Fruit fly (Drosophila melanogaster) whole organism, embryonic: ENCODE measurements around the gene CG32679.
A peak's percentile ranks its signal among the peaks of the same experiment; 100 is the strongest.

Experiments used
- Adf1 ChIP-seq: fragments of 200-800 bp; sonication (Bioruptor generic); IDR thresholded peaks from 2 replicates; pipeline ENCODE4 v1.3.6; 2022; ENCODE audit warnings: missing biosample characterization, missing genetic modification characterization
- CG11504 ChIP-seq: fragments of 200-800 bp; sonication (Bioruptor generic); optimal IDR thresholded peaks from 3 replicates; lab custom pipeline; 2019; ENCODE audit warnings: missing biosample characterization, mild to moderate bottlenecking, missing genetic modification characterization, moderate library complexity
- CG11695 ChIP-seq: fragments of 200-800 bp; sonication (Bioruptor generic); IDR thresholded peaks from 3 replicates; pipeline ENCODE4 v1.3.6; 2022; ENCODE audit warnings: missing biosample characterization, missing genetic modification characterization
- CG12769 ChIP-seq: fragments of 200-800 bp; sonication (Bioruptor generic); optimal IDR thresholded peaks from 2 replicates; lab custom pipeline; 2019; ENCODE audit warnings: missing biosample characterization, mild to moderate bottlenecking, missing genetic modification characterization, moderate library complexity
- CG13287 ChIP-seq: fragments of 200-800 bp; sonication (Bioruptor generic); IDR thresholded peaks from 2 replicates; pipeline ENCODE4 v1.3.6; 2022; ENCODE audit warnings: missing biosample characterization, missing genetic modification characterization; ENCODE audit not compliant: partially characterized antibody
- CG13894 ChIP-seq: fragments of 200-800 bp; sonication (Bioruptor generic); optimal IDR thresholded peaks from 3 replicates; lab custom pipeline; 2018; ENCODE audit warnings: missing biosample characterization, mild to moderate bottlenecking, missing genetic modification characterization, moderate library complexity
- CG14014 ChIP-seq: fragments of 200-800 bp; sonication (Bioruptor generic); IDR thresholded peaks from 2 replicates; pipeline ENCODE4 v1.3.6; 2022; ENCODE audit warnings: missing biosample characterization, missing genetic modification characterization
- CG14860 ChIP-seq: fragments of 200-800 bp; sonication (Bioruptor generic); IDR thresholded peaks from 3 replicates; pipeline ENCODE4 v1.3.6; 2022; ENCODE audit warnings: missing biosample characterization, missing genetic modification characterization; ENCODE audit not compliant: partially characterized antibody
- CG17385 ChIP-seq: fragments of 200-800 bp; sonication (Bioruptor generic); optimal IDR thresholded peaks from 3 replicates; lab custom pipeline; 2018; ENCODE audit warnings: missing biosample characterization, mild to moderate bottlenecking, missing genetic modification characterization
- CG2120 ChIP-seq: fragments of 200-800 bp; sonication (Bioruptor generic); optimal IDR thresholded peaks from 3 replicates; lab custom pipeline; 2016; ENCODE audit warnings: missing biosample characterization, missing genetic modification characterization
- CG42726 ChIP-seq: fragments of 200-800 bp; sonication (Bioruptor generic); IDR thresholded peaks from 2 replicates; pipeline ENCODE4 v1.3.6; 2022; ENCODE audit warnings: missing biosample characterization, missing genetic modification characterization; ENCODE audit not compliant: partially characterized antibody
- CG4617 ChIP-seq: fragments of 200-800 bp; sonication (Bioruptor generic); optimal IDR thresholded peaks from 3 replicates; lab custom pipeline; 2016; ENCODE audit warnings: missing biosample characterization, missing genetic modification characterization, borderline replicate concordance
- CG5953 ChIP-seq: fragments of 200-800 bp; sonication (Bioruptor generic); IDR thresholded peaks from 2 replicates; pipeline ENCODE4 v1.3.6; 2022; ENCODE audit warnings: missing biosample characterization, missing genetic modification characterization
- CG7372 ChIP-seq: fragments of 200-800 bp; sonication (Bioruptor generic); IDR thresholded peaks from 2 replicates; pipeline ENCODE4 v1.3.6; 2022; ENCODE audit warnings: missing biosample characterization, missing genetic modification characterization
- CG7556 ChIP-seq: fragments of 200-800 bp; sonication (Bioruptor generic); optimal IDR thresholded peaks from 2 replicates; lab custom pipeline; 2017; ENCODE audit warnings: missing biosample characterization, mild to moderate bottlenecking, missing genetic modification characterization
- CG7745 ChIP-seq: fragments of 200-800 bp; sonication (Bioruptor generic); optimal IDR thresholded peaks from 2 replicates; lab custom pipeline; 2018; ENCODE audit warnings: missing biosample characterization, mild to moderate bottlenecking, missing genetic modification characterization, moderate library complexity
- CG7839 ChIP-seq: fragments of 200-800 bp; sonication (Bioruptor generic); optimal IDR thresholded peaks from 3 replicates; lab custom pipeline; 2018; ENCODE audit warnings: missing biosample characterization, mild to moderate bottlenecking, missing genetic modification characterization, moderate library complexity
- CG8944 ChIP-seq: fragments of 200-800 bp; sonication (Bioruptor generic); optimal IDR thresholded peaks from 3 replicates; lab custom pipeline; 2016; ENCODE audit warnings: missing biosample characterization, missing genetic modification characterization
- CG9437 ChIP-seq: fragments of 200-800 bp; sonication (Bioruptor generic); optimal IDR thresholded peaks from 2 replicates; lab custom pipeline; 2018; ENCODE audit warnings: missing biosample characterization, mild to moderate bottlenecking, missing genetic modification characterization
- CTCF ChIP-seq: fragments of 200-800 bp; sonication (Bioruptor generic); optimal IDR thresholded peaks from 2 replicates; lab custom pipeline; 2017; ENCODE audit warnings: missing biosample characterization, mild to moderate bottlenecking, missing genetic modification characterization, moderate library complexity
- D19A ChIP-seq: fragments of 200-800 bp; optimal IDR thresholded peaks from 3 replicates; lab custom pipeline; 2019; ENCODE audit warnings: missing biosample characterization, mild to moderate bottlenecking, missing genetic modification characterization, moderate library complexity
- Deaf1 ChIP-seq: fragments of 200-800 bp; optimal IDR thresholded peaks from 3 replicates; lab custom pipeline; 2019; ENCODE audit warnings: missing biosample characterization, mild to moderate bottlenecking, missing genetic modification characterization, moderate library complexity
- Dfd ChIP-seq, 2 experiments: fragments of >200 bp; optimal IDR thresholded peaks; 2 replicates each; lab custom pipeline; 2017; ENCODE audit warnings: missing biosample characterization in 2 of 2, missing genetic modification characterization in 2 of 2
- E2f1 ChIP-seq: fragments of 200-800 bp; sonication (Bioruptor generic); IDR thresholded peaks from 2 replicates; pipeline ENCODE4 v1.3.6; 2022; ENCODE audit warnings: missing biosample characterization, missing genetic modification characterization
- E2f2 ChIP-seq: fragments of 200-800 bp; sonication (Bioruptor generic); IDR thresholded peaks from 2 replicates; pipeline ENCODE4 v1.3.6; 2022; ENCODE audit warnings: missing biosample characterization, missing genetic modification characterization
- Ets97D ChIP-seq: fragments of 200-800 bp; sonication (Bioruptor generic); optimal IDR thresholded peaks from 3 replicates; lab custom pipeline; 2016; ENCODE audit warnings: missing biosample characterization, missing genetic modification characterization
- Hmr ChIP-seq: fragments of 200-800 bp; sonication (Bioruptor generic); optimal IDR thresholded peaks from 3 replicates; lab custom pipeline; 2017; ENCODE audit warnings: mild to moderate bottlenecking, missing biosample characterization, missing genetic modification reagents, missing genetic modification characterization
- Hr51 ChIP-seq, 2 experiments: fragments of 200-800 bp; sonication (Bioruptor generic); optimal IDR thresholded peaks; 2 replicates in 1 of 2; 3 replicates in 1 of 2; lab custom pipeline; 2016 to 2018; ENCODE audit warnings: missing biosample characterization in 2 of 2, missing genetic modification characterization in 2 of 2, mild to moderate bottlenecking in 1 of 2, moderate library complexity in 1 of 2
- Hr78 ChIP-seq, 2 experiments: fragments of 200-800 bp in 1 of 2; fragments of >200 bp in 1 of 2; sonication (Bioruptor generic) in 1 of 2; optimal IDR thresholded peaks; 2 replicates each; lab custom pipeline; 2017 to 2019; ENCODE audit warnings: missing biosample characterization in 2 of 2, missing genetic modification characterization in 2 of 2, mild to moderate bottlenecking in 1 of 2, moderate library complexity in 1 of 2
- MESR4 ChIP-seq: fragments of 200-800 bp; sonication (Bioruptor generic); optimal IDR thresholded peaks from 2 replicates; lab custom pipeline; 2018; ENCODE audit warnings: missing biosample characterization, mild to moderate bottlenecking, missing genetic modification characterization, moderate library complexity
- Ptx1 ChIP-seq: fragments of 200-800 bp; sonication (Bioruptor generic); IDR thresholded peaks from 2 replicates; pipeline ENCODE4 v1.3.6; 2022; ENCODE audit warnings: missing biosample characterization, missing genetic modification characterization
- Sry-δ ChIP-seq: fragments of 200-800 bp; sonication (Bioruptor generic); optimal IDR thresholded peaks from 2 replicates; lab custom pipeline; 2016; ENCODE audit warnings: missing biosample characterization, missing genetic modification characterization
- Stat92E ChIP-seq, 3 experiments: fragments of >200 bp in 2 of 3; fragments of 200-800 bp in 1 of 3; sonication (Bioruptor generic) in 1 of 3; optimal IDR thresholded peaks; 2 replicates each; lab custom pipeline; 2017 to 2019; ENCODE audit warnings: missing biosample characterization in 3 of 3, missing genetic modification characterization in 3 of 3, mild to moderate bottlenecking in 1 of 3, moderate library complexity in 1 of 3
- abd-A ChIP-seq: fragments of 200-800 bp; sonication (Bioruptor generic); optimal IDR thresholded peaks from 3 replicates; lab custom pipeline; 2019; ENCODE audit warnings: missing biosample characterization, mild to moderate bottlenecking, missing genetic modification characterization, moderate library complexity
- amos ChIP-seq: fragments of 200-800 bp; sonication (Bioruptor generic); IDR thresholded peaks from 2 replicates; pipeline ENCODE4 v1.3.6; 2022; ENCODE audit warnings: missing biosample characterization, missing genetic modification characterization; ENCODE audit not compliant: partially characterized antibody
- ara ChIP-seq: fragments of 200-800 bp; sonication (Bioruptor generic); IDR thresholded peaks from 2 replicates; pipeline ENCODE4 v1.3.6; 2022; ENCODE audit warnings: missing biosample characterization, missing genetic modification characterization
- chif ChIP-seq, 2 experiments: fragments of 200-800 bp; sonication (Bioruptor generic); optimal IDR thresholded peaks; 3 replicates each; lab custom pipeline; 2016; ENCODE audit warnings: missing biosample characterization in 2 of 2, missing genetic modification characterization in 2 of 2
- ci ChIP-seq: fragments of 200-800 bp; sonication (Bioruptor generic); IDR thresholded peaks from 3 replicates; pipeline ENCODE4 v1.3.6; 2022; ENCODE audit warnings: missing biosample characterization, missing genetic modification characterization
- dysf ChIP-seq: fragments of 200-800 bp; sonication (Bioruptor generic); IDR thresholded peaks from 3 replicates; pipeline ENCODE4 v1.3.6; 2022; ENCODE audit warnings: missing biosample characterization, missing genetic modification characterization
- grau ChIP-seq: fragments of 200-800 bp; optimal IDR thresholded peaks from 3 replicates; lab custom pipeline; 2019; ENCODE audit warnings: missing biosample characterization, mild to moderate bottlenecking, missing genetic modification characterization, moderate library complexity
- lilli ChIP-seq: fragments of 200-800 bp; sonication (Bioruptor generic); optimal IDR thresholded peaks from 3 replicates; lab custom pipeline; 2016; ENCODE audit warnings: missing biosample characterization, missing genetic modification characterization
- pho ChIP-seq: fragments of 200-800 bp; sonication (Bioruptor generic); optimal IDR thresholded peaks from 2 replicates; lab custom pipeline; 2016; ENCODE audit warnings: missing biosample characterization, missing genetic modification characterization
- pnt ChIP-seq: fragments of 200-800 bp; sonication (Bioruptor generic); optimal IDR thresholded peaks from 3 replicates; lab custom pipeline; 2016; ENCODE audit warnings: missing biosample characterization, missing genetic modification characterization
- sens ChIP-seq: fragments of 200-800 bp; sonication (Bioruptor generic); peaks from one replicate; lab custom pipeline; 2016; ENCODE audit warnings: missing biosample characterization, missing genetic modification characterization
- so ChIP-seq: fragments of 200-800 bp; sonication (Bioruptor generic); IDR thresholded peaks from 3 replicates; pipeline ENCODE4 v1.3.6; 2022; ENCODE audit warnings: missing biosample characterization, missing genetic modification characterization
- trh ChIP-seq: fragments of 200-800 bp; sonication (Bioruptor generic); optimal IDR thresholded peaks from 2 replicates; lab custom pipeline; 2016; ENCODE audit warnings: missing biosample characterization, missing genetic modification characterization

CG32679 gene

dm6 chrX:10318962-10319571 is 48.2 kb downstream of the CG32679 start (continued):
- TF ChIP-seq CG5953 (no peak), E2f1 (GFP tag; lab: Robert Waterston, UW) (peak; percentile 52; the same call in 1 of the 2 replicates), sens (GFP tag; lab: Kevin White, UChicago) (peak; percentile 71), D19A (peak; percentile 68), CG7556 (GFP tag; lab: Kevin White, UChicago) (peak; percentile 47), CG2120 (peak; percentile 28), CTCF (GFP tag; lab: Kevin White, UChicago) (peak; percentile 43), amos (GFP tag; lab: Robert Waterston, UW) (peak; percentile 20; the same call in 1 of the 2 replicates), Hr78 (GFP tag; optimal IDR thresholded peaks at IDR 0.05; lab: Kevin White, UChicago) (peak in 1 of 2 experiments; percentile 90), E2f2 (GFP tag; lab: Robert Waterston, UW) (peak; percentile 68), CG7745 (tag; lab: Kevin White, UChicago) (no peak), CG11504 (peak; percentile 2), Hr51 (GFP tag; optimal IDR thresholded peaks at IDR 0.05; lab: Kevin White, UChicago) (peak in 1 of 2 experiments; percentile 33), CG42726 (GFP tag; lab: Robert Waterston, UW) (0 out of 2 replicates have a peak, but pooled peaks have one; percentile 18), CG13287 (GFP tag; lab: Robert Waterston, UW) (peak; percentile 23; the same call in 1 of the 2 replicates), CG12769 (tag; lab: Kevin White, UChicago) (peak; percentile 79), CG8944 (GFP tag; lab: Kevin White, UChicago) (no peak), dysf (GFP tag; lab: Robert Waterston, UW) (peak; percentile 43; the same call in 1 of the 3 replicates), Ptx1 (GFP tag; lab: Robert Waterston, UW) (peak; percentile 13; the same call in 1 of the 2 replicates), grau (tag; lab: Kevin White, UChicago) (peak; percentile 6)

- TF ChIP-seq Deaf1 = peak; percentile 96
- no peak for TF ChIP-seq Ets97D (GFP tag; lab: Kevin White, UChicago)
- 0 out of 2 replicates have a peak, but pooled peaks have one; percentile 15 for TF ChIP-seq ara
- peak; percentile 9 for TF ChIP-seq abd-A (tag; lab: Kevin White, UChicago)
- TF ChIP-seq Hmr (GFP tag; lab: Kevin White, UChicago) = no peak
- TF ChIP-seq pho (GFP tag; lab: Kevin White, UChicago) = no peak
- no peak for TF ChIP-seq MESR4 (GFP tag; lab: Kevin White, UChicago)
- no peak for TF ChIP-seq CG4617 (GFP tag; lab: Kevin White, UChicago)
- TF ChIP-seq ci (GFP tag; lab: Robert Waterston, UW) = no peak
- no peak for TF ChIP-seq CG7839
- TF ChIP-seq CG11695 (GFP tag; lab: Robert Waterston, UW) = no peak
- no peak for TF ChIP-seq pnt (GFP tag; lab: Kevin White, UChicago)
- no peak for TF ChIP-seq Stat92E (GFP tag; optimal IDR thresholded peaks at IDR 0.05; lab: Kevin White, UChicago)
- peak; percentile 70 for TF ChIP-seq CG12769 (tag; lab: Kevin White, UChicago)
- peak; percentile 69; the same call in 1 of the 2 replicates for TF ChIP-seq Adf1
- peak; percentile 55 for TF ChIP-seq CG7372 (GFP tag; lab: Robert Waterston, UW)
- no peak for TF ChIP-seq CG17385
- TF ChIP-seq so (GFP tag; lab: Robert Waterston, UW) = peak; percentile 51; the same call in 1 of the 3 replicates
- TF ChIP-seq CG9437 = peak; percentile 41
- peak; percentile 8 for TF ChIP-seq lilli (GFP tag; lab: Kevin White, UChicago)
- TF ChIP-seq CG14860 (GFP tag; lab: Robert Waterston, UW) = no peak
- TF ChIP-seq CG14014 (GFP tag; lab: Robert Waterston, UW) = no peak
- TF ChIP-seq CG13894 (tag; lab: Kevin White, UChicago) = peak; percentile 60
- TF ChIP-seq Dfd (GFP tag; optimal IDR thresholded peaks at IDR 0.05; lab: Kevin White, UChicago) = no peak
- no peak for TF ChIP-seq trh (GFP tag; lab: Kevin White, UChicago)
- TF ChIP-seq chif (GFP tag; optimal IDR thresholded peaks at IDR 0.05; lab: Kevin White, UChicago) = no peak
- TF ChIP-seq Sry-δ (GFP tag; lab: Kevin White, UChicago) = no peak
Measured at dm6 chrX:10318416-10318961, 48.8 kb downstream of the CG32679 start.
